Worm (Caenorhabditis elegans): Measurements from ENCODE around the gene basl-1.

Gene basl-1

ce11 chrIII:5588746-5589145 is 26.0 kb upstream of the basl-1 start:
- no peak for TF ChIP-seq cebp-1 (GFP tag; IDR thresholded peaks at IDR 0.05)
- TF ChIP-seq cebp-1 (tag; optimal IDR thresholded peaks at IDR 0.05), result peak; percentile 29
- no peak for TF ChIP-seq F57A8.1 (GFP tag; optimal IDR thresholded peaks at IDR 0.05)
- TF ChIP-seq lsl-1 (GFP tag; optimal IDR thresholded peaks at IDR 0.05), result peak; percentile 24
- TF ChIP-seq nfyb-1 (GFP tag; IDR thresholded peaks at IDR 0.05), result peak; percentile 48; the same call in 1 of the 2 replicates
- peak; percentile 9 for TF ChIP-seq ZK185.1 (tag; optimal IDR thresholded peaks at IDR 0.05; ENCODE audit: poor library complexity, severe bottlenecking)
- TF ChIP-seq F33H1.4 (GFP tag; IDR thresholded peaks at IDR 0.05), result peak; percentile 33; the same call in 1 of the 2 replicates
- TF ChIP-seq lin-54 (GFP tag; optimal IDR thresholded peaks at IDR 0.05), result peak; percentile 40
- peak in 1 of 3 experiments; percentile 26 for TF ChIP-seq lin-35 (GFP tag; optimal IDR thresholded peaks at IDR 0.05)
- no peak for TF ChIP-seq lag-1 (GFP tag; IDR thresholded peaks at IDR 0.05)
- TF ChIP-seq snpc-3.4 (tag; optimal IDR thresholded peaks at IDR 0.05), result peak; percentile 63
- peak; percentile 14 for TF ChIP-seq F49E8.2 (tag; optimal IDR thresholded peaks at IDR 0.05; ENCODE audit: insufficient read depth)
- TF ChIP-seq hsf-1 (GFP tag; IDR thresholded peaks at IDR 0.05), result peak; percentile 46; the same call in 1 of the 2 replicates
- 0 out of 2 replicates have a peak, but pooled peaks have one; percentile 59 for TF ChIP-seq Y79H2A.3 (GFP tag; conservative IDR thresholded peaks at IDR 0.05)
- TF ChIP-seq B0336.3 (GFP tag; IDR thresholded peaks at IDR 0.05), result peak; percentile 68
- TF ChIP-seq tbp1 (GFP tag; optimal IDR thresholded peaks at IDR 0.05), result peak; percentile 9
- TF ChIP-seq attf-6 (GFP tag; IDR thresholded peaks at IDR 0.05), result peak; percentile 61; the same call in 1 of the 2 replicates
- TF ChIP-seq pha-4 (tag; optimal IDR thresholded peaks at IDR 0.05), result no peak
- TF ChIP-seq nfya-1 (tag; optimal IDR thresholded peaks at IDR 0.05; ENCODE audit: borderline replicate concordance, insufficient read depth), result no peak
- TF ChIP-seq F52B5.7 (tag; optimal IDR thresholded peaks at IDR 0.05), result no peak
- TF ChIP-seq ceh-58 (GFP tag; IDR thresholded peaks at IDR 0.05), result 0 out of 2 replicates have a peak, but pooled peaks have one; percentile 50
- 0 out of 2 replicates have a peak, but pooled peaks have one; percentile 31 for TF ChIP-seq C17E4.6 (GFP tag; IDR thresholded peaks at IDR 0.05)
- peak; percentile 30 for TF ChIP-seq him-1 (tag; optimal IDR thresholded peaks at IDR 0.05)
- no peak for TF ChIP-seq snpc-1.1 (tag; optimal IDR thresholded peaks at IDR 0.05; ENCODE audit: insufficient read depth)
- TF ChIP-seq madf-6 (GFP tag; IDR thresholded peaks at IDR 0.05), result peak; percentile 52
- TF ChIP-seq ztf-6 (GFP tag; IDR thresholded peaks at IDR 0.05), result no peak
- TF ChIP-seq D2030.7 (GFP tag; IDR thresholded peaks at IDR 0.05), result peak; percentile 43; the same call in 1 of the 2 replicates
- peak; percentile 8 for TF ChIP-seq die-1 (tag; optimal IDR thresholded peaks at IDR 0.05)
- no peak for TF ChIP-seq akir-1 (GFP tag; optimal IDR thresholded peaks at IDR 0.05)
- TF ChIP-seq ceh-91 (GFP tag; IDR thresholded peaks at IDR 0.05), result no peak
- TF ChIP-seq hrde-1 (tag; optimal IDR thresholded peaks at IDR 0.05; ENCODE audit: borderline replicate concordance), result peak; percentile 59
- peak; percentile 74 for TF ChIP-seq repo-1 (tag; optimal IDR thresholded peaks at IDR 0.05)
- 0 out of 2 replicates have a peak, but pooled peaks have one; percentile 32 for TF ChIP-seq madf-3 (GFP tag; IDR thresholded peaks at IDR 0.05)

DNA sequence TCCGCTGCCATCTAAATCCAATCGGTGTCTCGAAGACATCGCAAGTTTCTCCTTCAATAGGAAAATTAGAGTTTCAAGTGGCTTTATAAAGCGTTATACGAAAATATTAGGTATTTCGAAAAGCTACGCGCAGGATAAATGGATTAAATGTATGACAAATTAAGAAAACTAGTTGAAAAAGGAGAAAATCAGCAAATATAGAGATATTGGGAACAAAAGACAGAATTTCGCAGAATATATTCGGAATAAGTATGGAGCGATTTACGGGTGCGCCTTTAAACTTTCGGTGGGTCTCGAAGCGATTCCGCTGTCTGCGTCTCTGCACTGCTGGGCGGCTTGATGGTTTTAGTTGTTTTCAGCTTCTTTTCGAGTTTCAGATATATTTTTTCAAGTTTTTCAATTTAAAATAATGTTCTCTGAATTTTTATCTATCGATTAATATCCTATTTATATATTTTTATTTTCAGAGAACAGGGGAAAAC is 23.0 kb upstream of the basl-1 start, which contains the start of the genes ddx-15 and ucr-1:
TSS of gene ddx-15 (minus strand) at position 51 of the 482 bp plus-strand sequence.
TSS of gene ucr-1 (plus strand) at position 468 of the 482 bp plus-strand sequence.
- TF ChIP-seq hlh-12 (tag; optimal IDR thresholded peaks at IDR 0.05), result no peak
- TF ChIP-seq hmg-1.2 (GFP tag; IDR thresholded peaks at IDR 0.05), result peak; percentile 86
- no peak for TF ChIP-seq egl-44 (GFP tag; IDR thresholded peaks at IDR 0.05)
- no peak for TF ChIP-seq aptf-3 (GFP tag; IDR thresholded peaks at IDR 0.05)
- no peak for TF ChIP-seq ztf-22 (GFP tag; optimal IDR thresholded peaks at IDR 0.05)
- TF ChIP-seq ztf-25 (GFP tag; IDR thresholded peaks at IDR 0.05), result no peak
- TF ChIP-seq rcor-1 (GFP tag; IDR thresholded peaks at IDR 0.05), result no peak
- TF ChIP-seq efl-1 (GFP tag; optimal IDR thresholded peaks at IDR 0.05), result peak; percentile 40
- no peak for TF ChIP-seq B0261.1 (tag; optimal IDR thresholded peaks at IDR 0.05)
- no peak for TF ChIP-seq nhr-179 (tag; optimal IDR thresholded peaks at IDR 0.05)
- no peak for TF ChIP-seq tlf-1 (GFP tag; optimal IDR thresholded peaks at IDR 0.05)
- TF ChIP-seq sdz-38 (tag; optimal IDR thresholded peaks at IDR 0.05), result no peak
- no peak for TF ChIP-seq somi-1 (GFP tag; optimal IDR thresholded peaks at IDR 0.05)
- peak; percentile 66 for TF ChIP-seq dox-1 (GFP tag; IDR thresholded peaks at IDR 0.05)
- TF ChIP-seq F39B2.1 (GFP tag; IDR thresholded peaks at IDR 0.05), result no peak
- peak; percentile 64 for TF ChIP-seq lin-54 (GFP tag; optimal IDR thresholded peaks at IDR 0.05)
- TF ChIP-seq ztf-26 (tag; optimal IDR thresholded peaks at IDR 0.05), result no peak
- no peak for TF ChIP-seq ZK185.1 (tag; optimal IDR thresholded peaks at IDR 0.05; ENCODE audit: poor library complexity, severe bottlenecking)

Measured in whole organism, young adult.